Worm (Caenorhabditis elegans) whole organism, L3 larva: ENCODE results near the gene plc-2.

Source experiments
- ZK546.5 ChIP-seq: sonication (generic microtip); optimal IDR thresholded peaks from 2 replicates; lab custom pipeline; 2017; ENCODE audit warnings: missing biosample characterization, missing genetic modification characterization
- ceh-28 ChIP-seq: fragments of 150-350 bp; optimal IDR thresholded peaks from 2 replicates; lab custom pipeline; 2014; ENCODE audit warnings: missing biosample characterization, missing genetic modification reagents, missing genetic modification characterization
- ceh-82 ChIP-seq: fragments of 150-350 bp; optimal IDR thresholded peaks from 2 replicates; lab custom pipeline; 2014; ENCODE audit warnings: missing biosample characterization, missing genetic modification characterization
- lin-15B ChIP-seq: fragments of 150-350 bp; optimal IDR thresholded peaks from 2 replicates; lab custom pipeline; 2014; ENCODE audit warnings: missing biosample characterization, missing genetic modification characterization
- nfya-1 ChIP-seq: sonication (generic microtip); optimal IDR thresholded peaks from 2 replicates; lab custom pipeline; 2017; ENCODE audit warnings: missing genetic modification characterization, mild to moderate bottlenecking, missing compliant biosample characterization, antibody characterized with exemption, moderate library complexity; ENCODE audit not compliant: insufficient read depth
- nhr-23 ChIP-seq: fragments of 150-350 bp; optimal IDR thresholded peaks from 2 replicates; lab custom pipeline; 2014; ENCODE audit warnings: missing biosample characterization, missing genetic modification reagents, missing genetic modification characterization
- nhr-237 ChIP-seq: fragments of 150-350 bp; optimal IDR thresholded peaks from 2 replicates; lab custom pipeline; 2014; ENCODE audit warnings: missing biosample characterization, missing genetic modification characterization
- nhr-25 ChIP-seq: sonication (generic microtip); optimal IDR thresholded peaks from 2 replicates; lab custom pipeline; 2017; ENCODE audit warnings: missing biosample characterization, missing genetic modification characterization
- pha-4 ChIP-seq: fragments of 150-350 bp; optimal IDR thresholded peaks from 2 replicates; lab custom pipeline; 2014; ENCODE audit warnings: missing biosample characterization, missing genetic modification reagents, missing genetic modification characterization
- sea-2 ChIP-seq: fragments of 150-350 bp; sonication (generic microtip); optimal IDR thresholded peaks from 4 replicates; lab custom pipeline; 2014; ENCODE audit warnings: missing biosample characterization, missing genetic modification reagents, missing genetic modification characterization
- snpc-4 ChIP-seq: fragments of 150-350 bp; optimal IDR thresholded peaks from 2 replicates; lab custom pipeline; 2014; ENCODE audit warnings: missing biosample characterization, missing genetic modification characterization
- unc-62 ChIP-seq: fragments of 150-350 bp; sonication (generic microtip); optimal IDR thresholded peaks from 4 replicates; lab custom pipeline; 2014; ENCODE audit warnings: missing biosample characterization, missing genetic modification reagents, missing genetic modification characterization
- ztf-11 ChIP-seq: fragments of 150-350 bp; optimal IDR thresholded peaks from 2 replicates; lab custom pipeline; 2014; ENCODE audit warnings: missing biosample characterization, missing genetic modification characterization
- ztf-4 ChIP-seq: fragments of 150-350 bp; optimal IDR thresholded peaks from 2 replicates; lab custom pipeline; 2014; ENCODE audit warnings: missing biosample characterization, missing genetic modification characterization

Gene plc-2

DNA sequence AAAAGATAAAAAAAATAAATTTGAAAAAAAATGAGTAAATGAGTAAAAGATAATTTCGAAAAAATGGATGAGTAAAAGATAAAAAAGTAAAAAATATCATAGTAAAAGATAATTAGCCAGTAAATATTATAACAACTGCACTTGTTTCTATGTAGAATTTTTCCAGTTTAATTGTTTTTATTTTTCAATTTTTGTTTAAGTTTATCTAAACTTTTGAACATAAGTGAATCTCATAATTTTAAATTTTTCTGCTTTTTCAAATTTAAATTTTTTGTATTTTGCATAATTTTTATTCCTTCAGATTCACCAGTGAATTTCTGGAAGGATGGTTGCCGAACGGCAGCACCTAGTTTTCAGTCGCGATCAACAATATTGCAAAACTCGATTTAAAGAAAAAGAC, 48.9 kb downstream of the plc-2 start, which contains the start of gene chil-12:
Gene chil-12, plus strand, starts transcription at position 301 of the 400 bp plus-strand sequence.
- TF ChIP-seq nhr-237 (tag; lab: Kevin White, UChicago) (no peak), ztf-4 (tag; lab: Kevin White, UChicago) (no peak), lin-15B (tag; lab: Kevin White, UChicago) (no peak), snpc-4 (no peak), sea-2 (GFP tag; lab: Kevin White, UChicago) (no peak), unc-62 (no peak), ceh-82 (tag; lab: Kevin White, UChicago) (no peak), nfya-1 (tag; lab: Kevin White, UChicago) (no peak), pha-4 (no peak)
- TF ChIP-seq, all 47 proteins: peak for 0

DNA sequence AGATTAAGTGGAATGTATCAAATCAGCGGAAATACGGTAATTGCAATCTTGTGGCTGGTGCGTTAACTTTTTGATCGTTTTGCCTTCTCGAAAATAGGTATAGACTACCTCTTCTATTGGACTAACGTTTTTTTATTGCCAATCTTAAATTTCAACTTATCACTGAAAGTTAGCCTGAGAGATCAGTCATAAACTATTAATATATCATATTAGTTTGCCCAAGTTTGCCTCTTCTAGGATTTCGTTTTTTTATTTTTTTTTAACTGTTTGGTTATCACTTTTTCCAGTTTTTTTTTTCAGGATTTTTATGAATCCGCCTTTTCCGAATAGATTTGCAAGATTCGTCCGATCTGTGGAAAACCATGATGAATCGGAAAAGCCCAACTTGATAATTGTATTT, 52.1 kb downstream of the plc-2 start, which contains the start of gene kin-30:
Gene kin-30, plus strand, starts transcription at position 301 of the 400 bp plus-strand sequence.
- TF ChIP-seq ztf-11 (tag; lab: Kevin White, UChicago), result no peak
- TF ChIP-seq ZK546.5, result no peak
- TF ChIP-seq sea-2 (GFP tag; lab: Kevin White, UChicago), result no peak
- TF ChIP-seq ceh-28 (tag; lab: Kevin White, UChicago), result no peak
- no peak for TF ChIP-seq nhr-25
- TF ChIP-seq nhr-23 (tag; lab: Kevin White, UChicago), result no peak
- no peak for TF ChIP-seq pha-4
- TF ChIP-seq, all 47 proteins: peak for 0
